Fruit fly (Drosophila melanogaster): ENCODE data around the gene LKRSDH.

The LKRSDH gene

DNA sequence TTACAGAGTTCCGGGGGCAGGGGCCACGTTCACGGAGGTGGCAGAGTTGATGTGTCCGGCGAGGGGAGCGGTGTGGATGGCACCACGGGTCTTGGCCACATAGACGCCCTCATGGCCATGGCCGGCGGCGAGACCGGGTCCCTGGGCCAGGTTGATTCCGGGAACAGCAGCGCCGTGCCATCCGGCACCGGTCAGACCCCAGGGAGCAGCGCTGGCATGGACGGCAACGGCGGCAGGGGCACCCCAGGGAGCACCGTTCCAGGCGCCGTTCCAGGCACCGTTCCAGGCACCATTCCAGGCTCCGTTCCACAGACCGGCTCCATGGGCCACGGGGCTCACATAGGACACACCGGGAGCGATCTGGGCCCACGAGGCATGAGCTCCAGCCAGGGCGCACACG, 51.6 kb downstream of the LKRSDH start:
- TF ChIP-seq CG7368 (GFP tag; optimal IDR thresholded peaks at IDR 0.05) (no peak), fkh (GFP tag; optimal IDR thresholded peaks at IDR 0.05) (no peak), CG15336 (GFP tag; IDR thresholded peaks at IDR 0.05) (no peak), CG9139 (GFP tag; optimal IDR thresholded peaks at IDR 0.05) (no peak), Lpt (GFP tag; optimal IDR thresholded peaks at IDR 0.05) (no peak), CG11294 (GFP tag; IDR thresholded peaks at IDR 0.05) (no peak), salr (GFP tag; optimal IDR thresholded peaks at IDR 0.05) (no peak), Smox (GFP tag; optimal IDR thresholded peaks at IDR 0.05) (no peak), CG11902 (GFP tag; optimal IDR thresholded peaks at IDR 0.05) (no peak), CG8632 (GFP tag; optimal IDR thresholded peaks at IDR 0.05) (no peak), CG34406 (GFP tag; optimal IDR thresholded peaks at IDR 0.05) (no peak)

DNA sequence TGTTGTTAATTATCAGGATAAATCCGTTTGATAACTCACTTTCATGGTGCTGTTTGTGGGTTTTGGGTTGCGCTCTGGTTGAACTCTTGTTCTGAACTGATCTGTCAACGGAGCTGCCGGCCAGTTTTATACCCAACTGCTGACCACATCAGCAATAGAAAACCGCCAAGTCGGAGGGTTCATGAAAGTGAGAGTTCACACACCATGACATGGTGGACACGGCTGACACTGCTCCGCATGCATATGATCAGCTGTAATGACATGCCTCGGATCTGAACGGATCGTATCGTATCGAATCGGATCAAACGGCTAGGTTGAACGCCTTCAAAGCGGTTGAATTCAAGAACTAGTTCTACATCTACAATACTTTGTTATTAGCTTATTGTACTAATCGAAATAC, 54.3 kb downstream of the LKRSDH start, which contains the start of gene Acp1:
Gene Acp1 (minus strand): TSS at position 101 of the 400 bp plus-strand sequence.
- TF ChIP-seq CG16779 (tag; optimal IDR thresholded peaks at IDR 0.05): no peak
- no peak for TF ChIP-seq Ets96B (tag; optimal IDR thresholded peaks at IDR 0.05)
- no peak for TF ChIP-seq CG6808 (GFP tag; optimal IDR thresholded peaks at IDR 0.05)
- no peak for TF ChIP-seq ss (GFP tag; optimal IDR thresholded peaks at IDR 0.05)
- no peak for TF ChIP-seq CG4318 (GFP tag; optimal IDR thresholded peaks at IDR 0.05)
- TF ChIP-seq Hr38 (GFP tag; optimal IDR thresholded peaks at IDR 0.05): no peak
- no peak for TF ChIP-seq Eip78C (GFP tag)
- no peak for TF ChIP-seq Gug (GFP tag; IDR thresholded peaks at IDR 0.05)
- no peak for TF ChIP-seq CG10631 (GFP tag; optimal IDR thresholded peaks at IDR 0.05)
- no peak for TF ChIP-seq Lpt (GFP tag; optimal IDR thresholded peaks at IDR 0.05)
- TF ChIP-seq cyc (GFP tag; optimal IDR thresholded peaks at IDR 0.05): no peak
- no peak for TF ChIP-seq Ets21C (GFP tag; optimal IDR thresholded peaks at IDR 0.05)
- TF ChIP-seq CG11294 (GFP tag; IDR thresholded peaks at IDR 0.05): no peak
- no peak for TF ChIP-seq esn (GFP tag; optimal IDR thresholded peaks at IDR 0.05)
- TF ChIP-seq salr (GFP tag; optimal IDR thresholded peaks at IDR 0.05): no peak
- no peak for TF ChIP-seq net (GFP tag; optimal IDR thresholded peaks at IDR 0.05)

Data from whole organism, prepupa.